Worm (Caenorhabditis elegans) whole organism, midembryonic: Measurements from ENCODE around the gene R05H5.7.

Experiments used
- T22C8.4 ChIP-seq: fragments of 200-800 bp; sonication (Bioruptor generic); IDR thresholded peaks from 2 replicates; pipeline ENCODE4 v1.3.6; 2022; ENCODE audit warnings: missing genetic modification characterization, missing compliant biosample characterization
- cog-1 ChIP-seq: sonication (generic microtip); optimal IDR thresholded peaks from 2 replicates; lab custom pipeline; 2016; ENCODE audit warnings: missing genetic modification characterization, missing compliant biosample characterization
- flt-1 ChIP-seq: fragments of 200-800 bp; sonication (Bioruptor generic); IDR thresholded peaks from 2 replicates; pipeline ENCODE4 v1.3.6; 2022; ENCODE audit warnings: missing genetic modification characterization, missing compliant biosample characterization
- klf-2 ChIP-seq: fragments of 200-800 bp; sonication (Bioruptor generic); conservative IDR thresholded peaks from 2 replicates; pipeline ENCODE4 v1.3.6; 2022; ENCODE audit warnings: missing genetic modification reagents, missing genetic modification characterization, missing compliant biosample characterization
- ref-1 ChIP-seq: fragments of 200-800 bp; sonication (Bioruptor generic); conservative IDR thresholded peaks from 2 replicates; pipeline ENCODE4 v1.3.6; 2022; ENCODE audit warnings: missing genetic modification reagents, missing genetic modification characterization, missing compliant biosample characterization
- tab-1 ChIP-seq: fragments of 200-800 bp; sonication (Bioruptor generic); IDR thresholded peaks from 2 replicates; pipeline ENCODE4 v1.3.6; 2022; ENCODE audit warnings: missing genetic modification characterization, missing compliant biosample characterization
- ztf-23 ChIP-seq: fragments of 200-800 bp; sonication (Bioruptor generic); IDR thresholded peaks from 2 replicates; pipeline ENCODE4 v1.3.6; 2022; ENCODE audit warnings: missing genetic modification reagents, missing genetic modification characterization, missing compliant biosample characterization
- ztf-29 ChIP-seq: fragments of 200-800 bp; sonication (Bioruptor generic); IDR thresholded peaks from 2 replicates; pipeline ENCODE4 v1.3.6; 2022; ENCODE audit warnings: missing genetic modification reagents, missing genetic modification characterization, missing compliant biosample characterization

- TF ChIP-seq ztf-29 (GFP tag; lab: Robert Waterston, UW), result no peak
- no peak for TF ChIP-seq tab-1 (GFP tag; lab: Robert Waterston, UW)
- TF ChIP-seq cog-1 (tag; lab: Kevin White, UChicago), result no peak
- no peak for TF ChIP-seq flt-1 (GFP tag; lab: Robert Waterston, UW)
- no peak for TF ChIP-seq ztf-23 (GFP tag; lab: Robert Waterston, UW)
- no peak for TF ChIP-seq T22C8.4
- TF ChIP-seq ref-1 (GFP tag; lab: Robert Waterston, UW), result no peak
- no peak for TF ChIP-seq klf-2 (GFP tag; lab: Robert Waterston, UW)
These were observed 11.5 kb downstream of the R05H5.7 start for ce11 chrII:10203765-10204164.
